Worm (Caenorhabditis elegans) whole organism, L1 larva: Measurements from ENCODE around the gene T01G6.1.

Experiments used
- C04F5.9 ChIP-seq: sonication (generic microtip); optimal IDR thresholded peaks from 2 replicates; lab custom pipeline; 2016; ENCODE audit warnings: missing genetic modification characterization, missing compliant biosample characterization
- C34B4.2 ChIP-seq: sonication (generic microtip); optimal IDR thresholded peaks from 2 replicates; lab custom pipeline; 2017; ENCODE audit warnings: mild to moderate bottlenecking, missing genetic modification characterization, missing compliant biosample characterization
- Y116A8C.19 ChIP-seq: sonication (generic microtip); optimal IDR thresholded peaks from 2 replicates; lab custom pipeline; 2016; ENCODE audit warnings: missing compliant biosample characterization, missing genetic modification characterization, borderline replicate concordance
- aha-1 ChIP-seq: fragments of 150-350 bp; optimal IDR thresholded peaks from 2 replicates; lab custom pipeline; 2014; ENCODE audit warnings: missing biosample characterization, missing genetic modification characterization
- blmp-1 ChIP-seq: fragments of 150-350 bp; optimal IDR thresholded peaks from 2 replicates; lab custom pipeline; 2014; ENCODE audit warnings: missing biosample characterization, missing genetic modification characterization
- ceh-63 ChIP-seq: fragments of 200-800 bp; sonication (Bioruptor generic); optimal IDR thresholded peaks from 2 replicates; lab custom pipeline; 2018; ENCODE audit warnings: mild to moderate bottlenecking, missing genetic modification characterization, missing compliant biosample characterization
- ceh-88 ChIP-seq: fragments of 200-800 bp; sonication (Bioruptor generic); IDR thresholded peaks from 2 replicates; pipeline ENCODE4 v1.3.6; 2022; ENCODE audit warnings: missing genetic modification characterization, missing compliant biosample characterization
- ces-1 ChIP-seq: fragments of 150-350 bp; optimal IDR thresholded peaks from 2 replicates; lab custom pipeline; 2014; ENCODE audit warnings: missing biosample characterization, missing genetic modification reagents, missing genetic modification characterization
- dpl-1 ChIP-seq, 3 experiments: fragments of 150-350 bp in 2 of 3; sonication (generic microtip) in 1 of 3; optimal IDR thresholded peaks; 2 replicates each; lab custom pipeline; 2014 to 2017; ENCODE audit warnings: missing biosample characterization in 3 of 3, missing genetic modification characterization in 3 of 3, missing genetic modification reagents in 3 of 3
- efl-1 ChIP-seq, 4 experiments: fragments of 150-350 bp; optimal IDR thresholded peaks in 3 of 4; peaks in 1 of 4; 1 replicate in 1 of 4; 2 replicates in 3 of 4; lab custom pipeline; 2014; ENCODE audit warnings: missing biosample characterization in 2 of 4, missing genetic modification characterization in 2 of 4, missing genetic modification reagents in 2 of 4
- efl-3 ChIP-seq: fragments of 200-800 bp; sonication (Bioruptor generic); optimal IDR thresholded peaks from 2 replicates; lab custom pipeline; 2018; ENCODE audit warnings: mild to moderate bottlenecking, missing genetic modification characterization, missing compliant biosample characterization
- elt-2 ChIP-seq: sonication (generic microtip); optimal IDR thresholded peaks from 2 replicates; lab custom pipeline; 2016; ENCODE audit warnings: missing genetic modification characterization, mild to moderate bottlenecking, inconsistent platforms, missing compliant biosample characterization, missing genetic modification reagents
- elt-3 ChIP-seq, 6 experiments: fragments of 150-350 bp in 1 of 6; sonication (generic microtip); optimal IDR thresholded peaks; 2 replicates each; lab custom pipeline; 2017 to 2018; ENCODE audit warnings: missing biosample characterization in 6 of 6, missing genetic modification characterization in 6 of 6, inconsistent platforms in 1 of 6
- fkh-8 ChIP-seq: sonication (generic microtip); optimal IDR thresholded peaks from 2 replicates; lab custom pipeline; 2016; ENCODE audit warnings: mild to moderate bottlenecking, missing genetic modification characterization, missing compliant biosample characterization
- hlh-17 ChIP-seq: fragments of 200-800 bp; sonication (Bioruptor generic); optimal IDR thresholded peaks from 2 replicates; lab custom pipeline; 2018; ENCODE audit warnings: missing genetic modification characterization, mild to moderate bottlenecking, missing compliant biosample characterization, moderate library complexity, borderline replicate concordance
- hpl-2 ChIP-seq: fragments of 150-350 bp; optimal IDR thresholded peaks from 2 replicates; lab custom pipeline; 2014; ENCODE audit warnings: missing biosample characterization, missing genetic modification reagents, missing genetic modification characterization
- irx-1 ChIP-seq: sonication (generic microtip); optimal IDR thresholded peaks from 2 replicates; lab custom pipeline; 2016; ENCODE audit warnings: missing genetic modification characterization, missing compliant biosample characterization
- jun-1 ChIP-seq: fragments of 150-350 bp; optimal IDR thresholded peaks from 2 replicates; lab custom pipeline; 2014; ENCODE audit warnings: missing biosample characterization, missing genetic modification reagents, missing genetic modification characterization
- lin-14 ChIP-seq: fragments of 200-800 bp; sonication (Bioruptor generic); optimal IDR thresholded peaks from 2 replicates; lab custom pipeline; 2018; ENCODE audit warnings: mild to moderate bottlenecking, missing genetic modification characterization, moderate library complexity, missing compliant biosample characterization
- lin-35 ChIP-seq, 2 experiments: fragments of 150-350 bp; optimal IDR thresholded peaks; 2 replicates each; lab custom pipeline; 2014; ENCODE audit warnings: missing biosample characterization in 2 of 2, missing genetic modification characterization in 2 of 2, missing genetic modification reagents in 2 of 2
- lin-39 ChIP-seq: fragments of 150-350 bp; optimal IDR thresholded peaks from 2 replicates; lab custom pipeline; 2014; ENCODE audit warnings: missing biosample characterization, missing genetic modification reagents, missing genetic modification characterization
- nhr-20 ChIP-seq: sonication (generic microtip); optimal IDR thresholded peaks from 2 replicates; lab custom pipeline; 2016; ENCODE audit warnings: mild to moderate bottlenecking, missing genetic modification characterization, missing compliant biosample characterization
- nhr-47 ChIP-seq: sonication (generic microtip); optimal IDR thresholded peaks from 2 replicates; lab custom pipeline; 2016; ENCODE audit warnings: mild to moderate bottlenecking, missing genetic modification characterization, moderate library complexity, missing compliant biosample characterization
- nhr-77 ChIP-seq: fragments of 150-350 bp; optimal IDR thresholded peaks from 2 replicates; lab custom pipeline; 2014; ENCODE audit warnings: missing biosample characterization, missing genetic modification characterization
- nhr-90 ChIP-seq: sonication (generic microtip); optimal IDR thresholded peaks from 2 replicates; lab custom pipeline; 2016; ENCODE audit warnings: mild to moderate bottlenecking, missing genetic modification characterization, missing compliant biosample characterization; ENCODE audit not compliant: poor library complexity
- rnt-1 ChIP-seq: sonication (generic microtip); optimal IDR thresholded peaks from 2 replicates; lab custom pipeline; 2016; ENCODE audit warnings: mild to moderate bottlenecking, missing genetic modification characterization, moderate library complexity, missing compliant biosample characterization
- swsn-7 ChIP-seq: sonication (generic microtip); optimal IDR thresholded peaks from 2 replicates; lab custom pipeline; 2016; ENCODE audit warnings: missing genetic modification characterization, missing compliant biosample characterization
- tbx-2 ChIP-seq: sonication (generic microtip); optimal IDR thresholded peaks from 2 replicates; lab custom pipeline; 2016; ENCODE audit warnings: missing genetic modification characterization, missing compliant biosample characterization
- tlp-1 ChIP-seq: fragments of 150-350 bp; optimal IDR thresholded peaks from 2 replicates; lab custom pipeline; 2014; ENCODE audit warnings: missing biosample characterization, missing genetic modification characterization
- unc-62 ChIP-seq: fragments of 150-350 bp; optimal IDR thresholded peaks from 2 replicates; lab custom pipeline; 2014; ENCODE audit warnings: missing biosample characterization, missing genetic modification reagents, missing genetic modification characterization
- zag-1 ChIP-seq: fragments of 150-350 bp; optimal IDR thresholded peaks from 2 replicates; lab custom pipeline; 2014; ENCODE audit warnings: missing biosample characterization, missing genetic modification characterization

Gene T01G6.1

ce11 chrV:474516-474915 lies 23.0 kb upstream of the T01G6.1 start, which contains the start of gene nhr-99 (continued):
- peak in 1 of 2 experiments; percentile 10 for TF ChIP-seq lin-35 (GFP tag; optimal IDR thresholded peaks at IDR 0.05; lab: Kevin White, UChicago)
- TF ChIP-seq efl-3 (GFP tag; lab: Kevin White, UChicago), result no peak
- no peak for TF ChIP-seq irx-1 (tag; lab: Kevin White, UChicago)

ce11 chrV:477664-478212 lies 19.8 kb upstream of the T01G6.1 start, which contains the start of gene nhr-55:
Gene nhr-55, plus strand, starts transcription at chrV:478162.
- TF ChIP-seq lin-35 (GFP tag; optimal IDR thresholded peaks at IDR 0.05; lab: Kevin White, UChicago) (peak in 1 of 2 experiments; percentile 1), elt-2 (peak; percentile 14), hlh-17 (GFP tag; lab: Kevin White, UChicago) (no peak), fkh-8 (tag; lab: Kevin White, UChicago) (peak; percentile 5)

- TF ChIP-seq ceh-88 (GFP tag; lab: Robert Waterston, UW) (no peak), swsn-7 (tag; lab: Kevin White, UChicago) (no peak), nhr-47 (tag; lab: Kevin White, UChicago) (no peak), efl-1 (optimal IDR thresholded peaks at IDR 0.05; lab: Kevin White, UChicago) (no peak), efl-1 (GFP tag; optimal IDR thresholded peaks at IDR 0.05 in 1 of 2; lab: Kevin White, UChicago) (no peak), C04F5.9 (tag; lab: Kevin White, UChicago) (no peak), aha-1 (tag; lab: Kevin White, UChicago) (no peak)
Measured at ce11 chrV:479046-479445, 18.5 kb upstream of the T01G6.1 start.

- TF ChIP-seq rnt-1 (tag; lab: Kevin White, UChicago) (no peak), hpl-2 (GFP tag; lab: Kevin White, UChicago) (no peak), jun-1 (tag; lab: Kevin White, UChicago) (no peak), elt-3 (tag; optimal IDR thresholded peaks at IDR 0.05; lab: Kevin White, UChicago) (no peak), efl-1 (optimal IDR thresholded peaks at IDR 0.05; lab: Kevin White, UChicago) (no peak), efl-1 (GFP tag; optimal IDR thresholded peaks at IDR 0.05 in 1 of 2; lab: Kevin White, UChicago) (no peak), lin-39 (no peak), swsn-7 (tag; lab: Kevin White, UChicago) (no peak), C34B4.2 (tag; lab: Kevin White, UChicago) (no peak), ces-1 (no peak), tbx-2 (tag; lab: Kevin White, UChicago) (no peak), unc-62 (no peak), blmp-1 (no peak), dpl-1 (GFP tag; optimal IDR thresholded peaks at IDR 0.05; lab: Kevin White, UChicago) (no peak), zag-1 (tag; lab: Kevin White, UChicago) (no peak)
Measured at ce11 chrV:482860-483259, 14.6 kb upstream of the T01G6.1 start.

ce11 chrV:483289-483795 lies 14.2 kb upstream of the T01G6.1 start, which contains the start of gene nhr-130:
Gene nhr-130, minus strand, starts transcription at chrV:483339.
- no peak for TF ChIP-seq ceh-63 (GFP tag; lab: Kevin White, UChicago)
- TF ChIP-seq lin-14 (GFP tag; lab: Kevin White, UChicago), result peak; percentile 12
- no peak for TF ChIP-seq Y116A8C.19
- TF ChIP-seq nhr-77 (tag; lab: Kevin White, UChicago), result no peak
- TF ChIP-seq nhr-90, result no peak
- TF ChIP-seq tbx-2 (tag; lab: Kevin White, UChicago), result no peak
- peak; percentile 78 for TF ChIP-seq elt-2
- TF ChIP-seq nhr-20 (tag; lab: Kevin White, UChicago), result peak; percentile 30
- TF ChIP-seq tlp-1 (tag; lab: Kevin White, UChicago), result peak; percentile 28
